Fruit fly (Drosophila melanogaster) whole organism, embryonic: ENCODE measurements around the gene CG8149.

Experiments used
- Aef1 ChIP-seq: fragments of 200-800 bp; sonication (Bioruptor generic); IDR thresholded peaks from 3 replicates; pipeline ENCODE4 v1.3.6; 2022; ENCODE audit warnings: missing biosample characterization, missing genetic modification characterization
- CG10274 ChIP-seq: fragments of 200-800 bp; sonication (Bioruptor generic); optimal IDR thresholded peaks from 3 replicates; lab custom pipeline; 2017; ENCODE audit warnings: missing biosample characterization, mild to moderate bottlenecking, missing genetic modification characterization
- CG12659 ChIP-seq: fragments of 200-800 bp; sonication (Bioruptor generic); optimal IDR thresholded peaks from 3 replicates; lab custom pipeline; 2017; ENCODE audit warnings: mild to moderate bottlenecking, missing biosample characterization, missing genetic modification reagents, missing genetic modification characterization
- CG13624 ChIP-seq: fragments of 200-800 bp; sonication (Bioruptor generic); optimal IDR thresholded peaks from 2 replicates; lab custom pipeline; 2016; ENCODE audit warnings: missing biosample characterization, missing genetic modification characterization
- CG18619 ChIP-seq: fragments of 200-800 bp; sonication (Bioruptor generic); optimal IDR thresholded peaks from 3 replicates; lab custom pipeline; 2017; ENCODE audit warnings: missing biosample characterization, mild to moderate bottlenecking, missing genetic modification characterization
- CG2116 ChIP-seq: fragments of 200-800 bp; sonication (Bioruptor generic); optimal IDR thresholded peaks from 3 replicates; lab custom pipeline; 2018; ENCODE audit warnings: missing biosample characterization, mild to moderate bottlenecking, missing genetic modification characterization
- CG2678 ChIP-seq: fragments of 200-800 bp; sonication (Bioruptor generic); optimal IDR thresholded peaks from 3 replicates; lab custom pipeline; 2019; ENCODE audit warnings: missing biosample characterization, mild to moderate bottlenecking, missing genetic modification characterization, moderate library complexity
- CG30431 ChIP-seq: fragments of 200-800 bp; sonication (Bioruptor generic); optimal IDR thresholded peaks from 2 replicates; lab custom pipeline; 2017; ENCODE audit warnings: missing biosample characterization, missing genetic modification characterization
- CG32772 ChIP-seq: fragments of 200-800 bp; sonication (Bioruptor generic); IDR thresholded peaks from 2 replicates; pipeline ENCODE4 v1.3.6; 2022; ENCODE audit warnings: missing biosample characterization, missing genetic modification characterization
- CG3407 ChIP-seq: fragments of 200-800 bp; sonication (Bioruptor generic); optimal IDR thresholded peaks from 2 replicates; lab custom pipeline; 2018; ENCODE audit warnings: missing biosample characterization, mild to moderate bottlenecking, missing genetic modification characterization
- CG3995 ChIP-seq: fragments of 200-800 bp; sonication (Bioruptor generic); optimal IDR thresholded peaks from 3 replicates; lab custom pipeline; 2016; ENCODE audit warnings: missing biosample characterization, missing genetic modification characterization
- CG4282 ChIP-seq: fragments of 200-800 bp; sonication (Bioruptor generic); optimal IDR thresholded peaks from 2 replicates; lab custom pipeline; 2016; ENCODE audit warnings: missing biosample characterization, missing genetic modification characterization
- CG4424 ChIP-seq: fragments of 200-800 bp; sonication (Bioruptor generic); optimal IDR thresholded peaks from 3 replicates; lab custom pipeline; 2016; ENCODE audit warnings: missing biosample characterization, missing genetic modification characterization
- CG4730 ChIP-seq: fragments of 200-800 bp; sonication (Bioruptor generic); IDR thresholded peaks from 2 replicates; pipeline ENCODE4 v1.3.6; 2022; ENCODE audit warnings: missing biosample characterization, missing genetic modification characterization
- CG5180 ChIP-seq: fragments of 200-800 bp; sonication (Bioruptor generic); optimal IDR thresholded peaks from 3 replicates; lab custom pipeline; 2017; ENCODE audit warnings: missing biosample characterization, missing genetic modification characterization, mild to moderate bottlenecking, moderate library complexity, missing genetic modification reagents
- CG7357 ChIP-seq: fragments of 200-800 bp; sonication (Bioruptor generic); IDR thresholded peaks from 3 replicates; pipeline ENCODE4 v1.3.6; 2022; ENCODE audit warnings: missing biosample characterization, missing genetic modification characterization
- CG7556 ChIP-seq: fragments of 200-800 bp; sonication (Bioruptor generic); optimal IDR thresholded peaks from 2 replicates; lab custom pipeline; 2017; ENCODE audit warnings: missing biosample characterization, mild to moderate bottlenecking, missing genetic modification characterization
- CG7745 ChIP-seq: fragments of 200-800 bp; sonication (Bioruptor generic); optimal IDR thresholded peaks from 2 replicates; lab custom pipeline; 2018; ENCODE audit warnings: missing biosample characterization, mild to moderate bottlenecking, missing genetic modification characterization, moderate library complexity
- CG8944 ChIP-seq: fragments of 200-800 bp; sonication (Bioruptor generic); optimal IDR thresholded peaks from 3 replicates; lab custom pipeline; 2016; ENCODE audit warnings: missing biosample characterization, missing genetic modification characterization
- CTCF ChIP-seq: fragments of 200-800 bp; sonication (Bioruptor generic); optimal IDR thresholded peaks from 2 replicates; lab custom pipeline; 2017; ENCODE audit warnings: missing biosample characterization, mild to moderate bottlenecking, missing genetic modification characterization, moderate library complexity
- Deaf1 ChIP-seq: fragments of 200-800 bp; optimal IDR thresholded peaks from 3 replicates; lab custom pipeline; 2019; ENCODE audit warnings: missing biosample characterization, mild to moderate bottlenecking, missing genetic modification characterization, moderate library complexity
- Dp ChIP-seq: fragments of 200-800 bp; sonication (Bioruptor generic); optimal IDR thresholded peaks from 2 replicates; lab custom pipeline; 2018; ENCODE audit warnings: missing biosample characterization, mild to moderate bottlenecking, missing genetic modification characterization, moderate library complexity
- Ets65A ChIP-seq: fragments of 200-800 bp; sonication (Bioruptor generic); peaks from one replicate; lab custom pipeline; 2016; ENCODE audit warnings: missing biosample characterization, missing genetic modification characterization
- HLH3B ChIP-seq: fragments of 200-800 bp; sonication (Bioruptor generic); IDR thresholded peaks from 2 replicates; pipeline ENCODE4 v1.3.6; 2022; ENCODE audit warnings: missing biosample characterization, missing genetic modification characterization
- Hsf ChIP-seq: fragments of 200-800 bp; sonication (Bioruptor generic); optimal IDR thresholded peaks from 3 replicates; lab custom pipeline; 2016; ENCODE audit warnings: missing biosample characterization, missing genetic modification characterization
- NC2β ChIP-seq: fragments of 200-800 bp; sonication (Bioruptor generic); optimal IDR thresholded peaks from 2 replicates; lab custom pipeline; 2016; ENCODE audit warnings: missing biosample characterization, missing genetic modification characterization
- Pdp1 ChIP-seq, 2 experiments: fragments of 200-800 bp; sonication (Bioruptor generic); optimal IDR thresholded peaks; 3 replicates each; lab custom pipeline; 2016; ENCODE audit warnings: missing biosample characterization in 2 of 2, missing genetic modification characterization in 2 of 2, mild to moderate bottlenecking in 1 of 2, moderate library complexity in 1 of 2
- Six4 ChIP-seq: fragments of 200-800 bp; sonication (Bioruptor generic); optimal IDR thresholded peaks from 2 replicates; lab custom pipeline; 2016; ENCODE audit warnings: missing biosample characterization, missing genetic modification characterization
- YL-1 ChIP-seq: fragments of 200-800 bp; sonication (Bioruptor generic); optimal IDR thresholded peaks from 3 replicates; lab custom pipeline; 2017; ENCODE audit warnings: missing biosample characterization, mild to moderate bottlenecking, missing genetic modification characterization
- ara ChIP-seq: fragments of 200-800 bp; sonication (Bioruptor generic); IDR thresholded peaks from 2 replicates; pipeline ENCODE4 v1.3.6; 2022; ENCODE audit warnings: missing biosample characterization, missing genetic modification characterization
- ash1 ChIP-seq: fragments of 200-800 bp; sonication (Bioruptor generic); optimal IDR thresholded peaks from 2 replicates; lab custom pipeline; 2018; ENCODE audit warnings: missing biosample characterization, mild to moderate bottlenecking, missing genetic modification characterization
- bcd ChIP-seq: fragments of 200-800 bp; sonication (Bioruptor generic); optimal IDR thresholded peaks from 2 replicates; lab custom pipeline; 2017; ENCODE audit warnings: missing biosample characterization, mild to moderate bottlenecking, missing genetic modification characterization
- chif ChIP-seq, 2 experiments: fragments of 200-800 bp; sonication (Bioruptor generic); optimal IDR thresholded peaks; 3 replicates each; lab custom pipeline; 2016; ENCODE audit warnings: missing biosample characterization in 2 of 2, missing genetic modification characterization in 2 of 2
- chn ChIP-seq: fragments of 200-800 bp; sonication (Bioruptor generic); optimal IDR thresholded peaks from 2 replicates; lab custom pipeline; 2016; ENCODE audit warnings: missing biosample characterization, missing genetic modification characterization
- dmrt11E ChIP-seq: fragments of 200-800 bp; sonication (Bioruptor generic); optimal IDR thresholded peaks from 3 replicates; lab custom pipeline; 2018; ENCODE audit warnings: missing biosample characterization, mild to moderate bottlenecking, missing genetic modification characterization, moderate library complexity
- dpn ChIP-seq, 2 experiments: fragments of 200-800 bp; sonication (Bioruptor generic); optimal IDR thresholded peaks; 3 replicates each; lab custom pipeline; 2016; ENCODE audit warnings: missing biosample characterization in 2 of 2, missing genetic modification characterization in 2 of 2
- ewg ChIP-seq: fragments of 200-800 bp; sonication (Bioruptor generic); optimal IDR thresholded peaks from 3 replicates; lab custom pipeline; 2017; ENCODE audit warnings: mild to moderate bottlenecking, missing biosample characterization, missing genetic modification reagents, missing genetic modification characterization
- fru ChIP-seq: fragments of >200 bp; optimal IDR thresholded peaks from 2 replicates; lab custom pipeline; 2017
- gcm ChIP-seq: fragments of 200-800 bp; sonication (Bioruptor generic); optimal IDR thresholded peaks from 2 replicates; lab custom pipeline; 2019; ENCODE audit warnings: missing biosample characterization, mild to moderate bottlenecking, missing genetic modification characterization, moderate library complexity
- gsb-n ChIP-seq: fragments of 200-800 bp; sonication (Bioruptor generic); optimal IDR thresholded peaks from 3 replicates; lab custom pipeline; 2018; ENCODE audit warnings: missing biosample characterization, mild to moderate bottlenecking, missing genetic modification characterization
- hb ChIP-seq: fragments of 200-800 bp; sonication (Bioruptor generic); IDR thresholded peaks from 3 replicates; pipeline ENCODE4 v1.3.6; 2022; ENCODE audit warnings: missing biosample characterization, missing genetic modification characterization; ENCODE audit not compliant: partially characterized antibody
- hkb ChIP-seq, 2 experiments: fragments of 200-800 bp in 1 of 2; fragments of >200 bp in 1 of 2; sonication (Bioruptor generic) in 1 of 2; IDR thresholded peaks in 1 of 2; optimal IDR thresholded peaks in 1 of 2; 2 replicates each; pipeline versions ENCODE4 v1.3.6 to Lab custom; 2017 to 2022; ENCODE audit warnings: missing biosample characterization in 1 of 2, missing genetic modification characterization in 1 of 2
- oc ChIP-seq: fragments of 200-800 bp; sonication (Bioruptor generic); optimal IDR thresholded peaks from 2 replicates; lab custom pipeline; 2018; ENCODE audit warnings: missing biosample characterization, mild to moderate bottlenecking, missing genetic modification characterization, moderate library complexity
- pnt ChIP-seq: fragments of 200-800 bp; sonication (Bioruptor generic); optimal IDR thresholded peaks from 3 replicates; lab custom pipeline; 2016; ENCODE audit warnings: missing biosample characterization, missing genetic modification characterization
- ro ChIP-seq: fragments of 200-800 bp; sonication (Bioruptor generic); IDR thresholded peaks from 2 replicates; pipeline ENCODE4 v1.3.6; 2022; ENCODE audit warnings: missing biosample characterization, missing genetic modification characterization
- row ChIP-seq: fragments of 200-800 bp; sonication (Bioruptor generic); IDR thresholded peaks from 3 replicates; pipeline ENCODE4 v1.3.6; 2022; ENCODE audit warnings: missing biosample characterization, missing genetic modification characterization
- sisA ChIP-seq: fragments of 200-800 bp; sonication (Bioruptor generic); IDR thresholded peaks from 2 replicates; pipeline ENCODE4 v1.3.6; 2022; ENCODE audit warnings: missing biosample characterization, missing genetic modification characterization
- slbo ChIP-seq: fragments of 200-800 bp; sonication (Bioruptor generic); IDR thresholded peaks from 2 replicates; pipeline ENCODE4 v1.3.6; 2022; ENCODE audit warnings: missing biosample characterization, missing genetic modification characterization
- tin ChIP-seq: fragments of 200-800 bp; sonication (Bioruptor generic); optimal IDR thresholded peaks from 3 replicates; lab custom pipeline; 2016; ENCODE audit warnings: missing biosample characterization, missing genetic modification characterization
- trh ChIP-seq: fragments of 200-800 bp; sonication (Bioruptor generic); optimal IDR thresholded peaks from 2 replicates; lab custom pipeline; 2016; ENCODE audit warnings: missing biosample characterization, missing genetic modification characterization
- yki ChIP-seq: fragments of >200 bp; optimal IDR thresholded peaks from 3 replicates; lab custom pipeline; 2018
- zfh2 ChIP-seq: fragments of 200-800 bp; sonication (Bioruptor generic); optimal IDR thresholded peaks from 2 replicates; lab custom pipeline; 2016; ENCODE audit warnings: missing biosample characterization, missing genetic modification characterization

Gene CG8149

DNA sequence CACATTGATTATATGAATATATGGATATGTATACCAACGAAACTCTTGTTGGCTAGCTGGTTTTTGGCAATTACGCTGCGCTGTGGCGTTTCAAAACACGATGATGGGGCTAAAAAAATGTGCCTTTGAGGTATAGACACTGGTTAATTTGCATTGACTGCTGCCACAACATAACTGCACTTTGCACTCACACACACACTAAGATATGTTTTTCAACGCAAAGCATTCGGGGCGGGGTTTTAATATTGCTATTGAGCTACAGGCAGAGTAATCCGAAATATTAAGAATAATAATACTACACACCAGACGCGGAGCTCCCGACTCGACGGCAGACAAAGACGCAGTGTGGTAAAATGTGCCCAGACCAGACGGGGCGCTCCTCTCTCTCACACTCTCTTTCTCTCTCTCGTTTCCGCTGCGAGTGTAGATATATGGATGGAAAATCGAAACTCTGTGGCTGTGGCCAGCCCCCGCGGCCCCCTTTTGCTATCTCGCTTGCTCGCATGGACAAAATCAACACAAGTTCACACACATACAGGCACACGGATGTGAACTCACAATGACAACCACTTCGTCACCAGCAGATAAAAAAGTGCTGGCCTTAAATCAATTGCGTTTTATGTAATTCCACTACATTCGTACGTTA, 46.7 kb downstream of the CG8149 start (continued):
- no peak for TF ChIP-seq oc (tag; lab: Kevin White, UChicago)
- TF ChIP-seq CG2116 = no peak
- TF ChIP-seq Aef1 = no peak
- no peak for TF ChIP-seq bcd (GFP tag; lab: Kevin White, UChicago)
- no peak for TF ChIP-seq CG30431 (GFP tag; lab: Kevin White, UChicago)
- TF ChIP-seq chif (GFP tag; optimal IDR thresholded peaks at IDR 0.05; lab: Kevin White, UChicago) = no peak
- peak; percentile 74 for TF ChIP-seq CG13624 (GFP tag; lab: Kevin White, UChicago)
- TF ChIP-seq CG12659 = peak; percentile 43
- peak; percentile 68 for TF ChIP-seq gcm (GFP tag; lab: Kevin White, UChicago)
- no peak for TF ChIP-seq dmrt11E (tag; lab: Kevin White, UChicago)
- TF ChIP-seq CG7745 (tag; lab: Kevin White, UChicago) = no peak
- TF ChIP-seq slbo (GFP tag; lab: Robert Waterston, UW) = no peak
- TF ChIP-seq ro = no peak
- TF ChIP-seq CTCF (GFP tag; lab: Kevin White, UChicago) = peak; percentile 13
- TF ChIP-seq ash1 (GFP tag; lab: Kevin White, UChicago) = peak; percentile 72
- TF ChIP-seq CG7357 (GFP tag; lab: Robert Waterston, UW) = no peak
- TF ChIP-seq CG8944 (GFP tag; lab: Kevin White, UChicago) = no peak
- no peak for TF ChIP-seq Dp
- no peak for TF ChIP-seq HLH3B (GFP tag; lab: Robert Waterston, UW)
- TF ChIP-seq Ets65A = no peak
- TF ChIP-seq pnt (GFP tag; lab: Kevin White, UChicago) = no peak
- peak; percentile 15 for TF ChIP-seq tin (GFP tag; lab: Kevin White, UChicago)
- no peak for TF ChIP-seq CG10274 (GFP tag; lab: Kevin White, UChicago)
- TF ChIP-seq trh (GFP tag; lab: Kevin White, UChicago) = no peak
- TF ChIP-seq CG7556 = peak; percentile 31
- TF ChIP-seq ara (GFP tag; lab: Robert Waterston, UW) = no peak
- no peak for TF ChIP-seq CG32772 (GFP tag; lab: Robert Waterston, UW)
- TF ChIP-seq CG4282 (GFP tag; lab: Kevin White, UChicago) = peak; percentile 18
- peak; percentile 16 for TF ChIP-seq zfh2 (GFP tag; lab: Kevin White, UChicago)
- peak; percentile 5 for TF ChIP-seq CG3995 (GFP tag; lab: Kevin White, UChicago)
- no peak for TF ChIP-seq row (GFP tag; lab: Robert Waterston, UW)
- peak; percentile 11 to 74 for TF ChIP-seq Pdp1 (GFP tag; optimal IDR thresholded peaks at IDR 0.05; lab: Kevin White, UChicago)
- TF ChIP-seq yki (lab: Kevin White, UChicago) = peak; percentile 50
- TF ChIP-seq CG2678 (tag; lab: Kevin White, UChicago) = peak; percentile 58
- no peak for TF ChIP-seq Hsf (GFP tag; lab: Kevin White, UChicago)
- TF ChIP-seq CG18619 (GFP tag; lab: Kevin White, UChicago) = peak; percentile 5
- TF ChIP-seq gsb-n (tag; lab: Kevin White, UChicago) = no peak
- peak; percentile 59 for TF ChIP-seq CG5180
- peak; percentile 49 for TF ChIP-seq Deaf1 (tag; lab: Kevin White, UChicago)
- TF ChIP-seq hkb (optimal IDR thresholded peaks at IDR 0.05; lab: Kevin White, UChicago) = no peak
- no peak for TF ChIP-seq hkb (GFP tag; IDR thresholded peaks at IDR 0.05; lab: Robert Waterston, UW)
- TF ChIP-seq fru (lab: Kevin White, UChicago) = no peak
- no peak for TF ChIP-seq hb (GFP tag; lab: Robert Waterston, UW)
- TF ChIP-seq dpn (GFP tag; optimal IDR thresholded peaks at IDR 0.05; lab: Kevin White, UChicago) = peak; percentile 5 to 12
- TF ChIP-seq Six4 (GFP tag; lab: Kevin White, UChicago) = no peak
- TF ChIP-seq chn (GFP tag; lab: Kevin White, UChicago) = peak; percentile 76
- peak; percentile 44 for TF ChIP-seq NC2β (GFP tag; lab: Kevin White, UChicago)
- peak; percentile 60 for TF ChIP-seq YL-1 (GFP tag; lab: Kevin White, UChicago)
- TF ChIP-seq CG3407 (GFP tag; lab: Kevin White, UChicago) = no peak
- TF ChIP-seq CG4730 (GFP tag; lab: Robert Waterston, UW) = no peak
- TF ChIP-seq ewg (GFP tag; lab: Kevin White, UChicago) = peak; percentile 11
- no peak for TF ChIP-seq sisA (GFP tag; lab: Robert Waterston, UW)
- TF ChIP-seq CG4424 (GFP tag; lab: Kevin White, UChicago) = no peak
